Fruit fly (Drosophila melanogaster): ENCODE results near the gene Ugt302E1.

The Ugt302E1 gene

DNA sequence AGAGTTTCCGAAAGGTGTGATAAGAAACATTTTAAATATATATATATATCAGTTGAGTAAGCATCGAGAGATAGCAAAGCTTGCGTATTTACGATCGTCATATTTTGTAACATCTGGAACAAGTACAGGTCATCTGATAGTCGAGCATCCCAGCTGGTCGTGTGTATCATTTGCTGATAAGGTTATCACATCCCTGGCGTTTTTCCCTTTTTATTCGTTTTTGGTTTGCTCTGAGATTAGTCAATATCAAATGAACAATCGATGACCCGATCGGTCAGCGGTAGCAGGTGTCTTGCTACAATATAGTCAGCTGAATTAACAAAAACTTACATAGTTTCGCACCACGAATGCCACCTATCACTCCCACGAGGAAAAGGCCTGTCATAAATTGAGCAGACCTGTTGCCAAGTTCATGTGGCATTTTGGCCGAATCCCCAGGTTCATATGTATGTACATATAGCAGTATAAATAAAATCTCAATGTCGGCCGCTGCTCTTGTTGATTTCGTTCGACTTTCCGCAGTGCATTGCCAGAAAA is 46.5 kb downstream of the Ugt302E1 start (continued):
- TF ChIP-seq insv (GFP tag; optimal IDR thresholded peaks at IDR 0.05) (no peak), phol (tag; optimal IDR thresholded peaks at IDR 0.05) (peak; percentile 53), CG6765 (GFP tag; optimal IDR thresholded peaks at IDR 0.05) (no peak), CG10274 (GFP tag; optimal IDR thresholded peaks at IDR 0.05) (peak; percentile 13), cad (GFP tag; optimal IDR thresholded peaks at IDR 0.05) (no peak), amos (GFP tag; IDR thresholded peaks at IDR 0.05; ENCODE audit: partially characterized antibody) (no peak), B-H1 (GFP tag; IDR thresholded peaks at IDR 0.05) (no peak), stwl (tag; optimal IDR thresholded peaks at IDR 0.05) (no peak), CG14441 (GFP tag; IDR thresholded peaks at IDR 0.05) (peak; percentile 75), CG18476 (GFP tag; optimal IDR thresholded peaks at IDR 0.05) (peak; percentile 37), CG12942 (GFP tag; optimal IDR thresholded peaks at IDR 0.05) (peak; percentile 38), Fer3 (tag; optimal IDR thresholded peaks at IDR 0.05) (peak; percentile 63), CG17328 (GFP tag; IDR thresholded peaks at IDR 0.05) (peak; percentile 39; the same call in 1 of the 2 replicates), CG17186 (GFP tag; optimal IDR thresholded peaks at IDR 0.05) (no peak), Bdp1 (GFP tag; optimal IDR thresholded peaks at IDR 0.05) (no peak), pros (GFP tag; optimal IDR thresholded peaks at IDR 0.05) (no peak), ssp (GFP tag; IDR thresholded peaks at IDR 0.05) (peak; percentile 37; the same call in 1 of the 2 replicates), Abd-B (GFP tag; optimal IDR thresholded peaks at IDR 0.05) (peak; percentile 40), Poxn (GFP tag; IDR thresholded peaks at IDR 0.05) (no peak), pnt (GFP tag; optimal IDR thresholded peaks at IDR 0.05) (no peak), CG14860 (GFP tag; IDR thresholded peaks at IDR 0.05; ENCODE audit: partially characterized antibody) (no peak), sisA (GFP tag; IDR thresholded peaks at IDR 0.05) (peak; percentile 55), unc-4 (GFP tag; IDR thresholded peaks at IDR 0.05; ENCODE audit: partially characterized antibody) (no peak), hb (GFP tag; IDR thresholded peaks at IDR 0.05; ENCODE audit: partially characterized antibody) (no peak), Usf (GFP tag; optimal IDR thresholded peaks at IDR 0.05) (peak; percentile 7), Nf-YB (GFP tag; optimal IDR thresholded peaks at IDR 0.05) (no peak), H15 (GFP tag; IDR thresholded peaks at IDR 0.05) (peak; percentile 55; the same call in 2 of the 3 replicates), Neu2 (GFP tag; optimal IDR thresholded peaks at IDR 0.05; ENCODE audit: borderline replicate concordance) (no peak), twi (tag; optimal IDR thresholded peaks at IDR 0.05) (no peak), CG8765 (GFP tag; IDR thresholded peaks at IDR 0.05) (no peak), CG6175 (GFP tag; IDR thresholded peaks at IDR 0.05) (0 out of 3 replicates have a peak, but pooled peaks have one; percentile 50), Dp (GFP tag; optimal IDR thresholded peaks at IDR 0.05) (no peak), CG18619 (GFP tag; optimal IDR thresholded peaks at IDR 0.05) (peak; percentile 56), Atf-2 (GFP tag; optimal IDR thresholded peaks at IDR 0.05) (no peak), Hey (tag; optimal IDR thresholded peaks at IDR 0.05) (no peak), esg (GFP tag; conservative IDR thresholded peaks at IDR 0.05) (peak; percentile 62), abd-A (tag; optimal IDR thresholded peaks at IDR 0.05) (no peak), CG31365 (tag; optimal IDR thresholded peaks at IDR 0.05) (no peak), Atf6 (GFP tag; IDR thresholded peaks at IDR 0.05) (peak; percentile 75; the same call in 1 of the 2 replicates), E2f1 (GFP tag; IDR thresholded peaks at IDR 0.05) (peak; percentile 56), z (GFP tag; IDR thresholded peaks at IDR 0.05) (no peak), CG18011 (GFP tag; optimal IDR thresholded peaks at IDR 0.05) (no peak), fd96Cb (tag; optimal IDR thresholded peaks at IDR 0.05) (peak; percentile 49), wor (GFP tag; IDR thresholded peaks at IDR 0.05) (peak; percentile 21; the same call in 1 of the 2 replicates), Hr3 (GFP tag; optimal IDR thresholded peaks at IDR 0.05) (peak; percentile 41), CG9876 (GFP tag; optimal IDR thresholded peaks at IDR 0.05) (no peak), sob (GFP tag; IDR thresholded peaks at IDR 0.05) (peak; percentile 73; the same call in 1 of the 2 replicates), klu (GFP tag; IDR thresholded peaks at IDR 0.05) (no peak), al (GFP tag; IDR thresholded peaks at IDR 0.05) (peak; percentile 64; the same call in 1 of the 2 replicates), Dref (GFP tag; IDR thresholded peaks at IDR 0.05) (no peak), danr (GFP tag; IDR thresholded peaks at IDR 0.05) (no peak)
